Fruit fly (Drosophila melanogaster) Kc167 (cell line): ENCODE results near the gene Tsp39D.

Experiments used
- Myc ChIP-seq: fragments of >200 bp; optimal IDR thresholded peaks from 2 replicates; lab custom pipeline; 2017; ENCODE audit warnings: missing external identifiers
- Sin3A ChIP-seq: fragments of >200 bp; optimal IDR thresholded peaks from 2 replicates; lab custom pipeline; 2018; ENCODE audit warnings: missing external identifiers
- h ChIP-seq: fragments of >200 bp; optimal IDR thresholded peaks from 3 replicates; lab custom pipeline; 2018; ENCODE audit warnings: missing external identifiers
- insv ChIP-seq: fragments of >200 bp; optimal IDR thresholded peaks from 3 replicates; lab custom pipeline; 2018; ENCODE audit warnings: missing external identifiers
- psq ChIP-seq: fragments of >200 bp; optimal IDR thresholded peaks from 2 replicates; lab custom pipeline; 2017; ENCODE audit warnings: missing external identifiers
- ttk ChIP-seq: sonication (Bioruptor generic); optimal IDR thresholded peaks from 2 replicates; lab custom pipeline; 2017; ENCODE audit warnings: missing external identifiers

DNA sequence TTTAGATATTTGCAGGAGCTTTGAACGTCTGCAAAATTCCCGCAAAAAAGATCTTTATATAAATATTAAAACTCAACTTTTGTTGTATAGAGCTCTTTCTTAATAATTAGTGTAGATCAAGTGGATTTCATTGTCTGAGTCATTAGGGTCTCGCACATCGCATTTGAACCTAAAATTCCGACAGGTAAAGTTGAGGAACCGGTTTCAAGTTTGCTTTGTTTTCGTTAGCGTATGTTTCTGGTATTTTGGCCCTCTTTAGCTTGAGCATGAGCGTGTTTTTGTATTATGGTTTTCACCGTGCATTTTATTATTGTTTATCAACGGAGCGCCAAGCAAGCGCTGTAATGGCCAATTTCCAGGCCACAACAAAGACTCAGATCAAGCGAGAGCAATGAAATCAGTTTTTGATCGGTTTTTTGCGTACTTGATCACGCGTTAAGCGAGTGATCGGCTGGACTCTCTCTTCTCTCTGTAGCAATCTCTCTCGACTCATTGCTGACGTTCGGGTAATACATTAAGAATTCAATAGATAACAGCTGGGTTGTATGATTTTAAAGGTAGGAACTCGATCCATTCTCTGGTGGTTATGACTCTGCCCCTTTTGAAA, 31.5 kb upstream of the Tsp39D start:
- TF ChIP-seq psq (lab: Kevin White, UChicago) (no peak), ttk (lab: Kevin White, UChicago) (no peak), h (lab: Kevin White, UChicago) (no peak), Sin3A (lab: Kevin White, UChicago) (no peak), Myc (no peak), insv (no peak)
